Worm (Caenorhabditis elegans): ENCODE results near the gene pfas-1.

DNA sequence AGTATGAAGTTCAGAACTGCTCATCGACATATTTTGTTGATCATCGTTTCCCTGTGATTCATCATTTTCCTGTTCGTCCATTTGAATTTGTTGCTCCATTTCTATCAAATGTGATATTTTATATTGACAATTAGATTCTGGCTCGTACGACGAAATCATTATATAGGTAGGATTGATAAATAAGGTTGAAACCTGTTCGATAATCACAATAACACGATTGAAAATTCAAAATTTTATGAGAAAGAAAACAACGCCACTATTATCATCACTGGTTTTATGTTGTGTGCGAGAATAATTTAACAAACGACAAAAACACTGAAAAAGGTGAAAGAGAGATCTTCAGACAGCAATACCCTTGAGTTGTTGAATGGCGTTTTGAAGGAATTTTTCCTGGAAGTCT lies 48.8 kb downstream of the pfas-1 start, which contains the start of gene apc-11:
- TF ChIP-seq med-1 (GFP tag; optimal IDR thresholded peaks at IDR 0.05; ENCODE audit: insufficient read depth) (no peak), ref-1 (GFP tag; conservative IDR thresholded peaks at IDR 0.05) (no peak), flt-1 (GFP tag; IDR thresholded peaks at IDR 0.05) (no peak)
